Worm (Caenorhabditis elegans): ENCODE results near the gene sre-35.

DNA sequence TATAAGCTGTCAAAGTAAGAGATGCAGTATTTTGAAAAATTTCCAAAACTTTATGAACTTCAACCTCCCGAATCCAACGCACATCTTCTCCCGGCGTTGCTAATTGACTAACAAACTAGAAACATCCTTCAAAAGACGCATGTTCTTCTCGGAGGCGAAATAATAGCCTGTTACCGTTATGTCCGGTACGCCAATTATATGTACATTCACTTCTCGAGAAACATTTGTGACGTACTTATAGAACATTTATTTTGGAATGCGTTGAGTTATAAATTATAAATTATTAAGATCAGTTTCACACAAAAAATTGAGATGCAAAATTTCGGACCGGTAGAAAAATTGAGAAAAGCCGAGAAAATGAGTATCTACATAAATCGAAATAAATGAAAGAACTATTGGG is 44.3 kb upstream of the sre-35 start, which contains the start of gene T21B4.3:
- TF ChIP-seq elt-3 (tag; optimal IDR thresholded peaks at IDR 0.05) (no peak), lsy-2 (tag; optimal IDR thresholded peaks at IDR 0.05) (no peak), snpc-4 (tag; optimal IDR thresholded peaks at IDR 0.05) (no peak), unc-39 (tag; optimal IDR thresholded peaks at IDR 0.05) (no peak), lin-13 (GFP tag; optimal IDR thresholded peaks at IDR 0.05) (no peak), sem-4 (tag; optimal IDR thresholded peaks at IDR 0.05) (no peak), peb-1 (tag; optimal IDR thresholded peaks at IDR 0.05) (no peak), alr-1 (tag; optimal IDR thresholded peaks at IDR 0.05) (no peak)

All from whole organism, L2 larva.